Fruit fly (Drosophila melanogaster) whole organism, embryonic: ENCODE data around the gene Zyx.

Experiments used
- CG10431 ChIP-seq: fragments of 200-800 bp; sonication (Bioruptor generic); optimal IDR thresholded peaks from 3 replicates; lab custom pipeline; 2018; ENCODE audit warnings: missing biosample characterization, mild to moderate bottlenecking, missing genetic modification characterization
- CG10462 ChIP-seq: fragments of 200-800 bp; sonication (Bioruptor generic); optimal IDR thresholded peaks from 2 replicates; lab custom pipeline; 2016; ENCODE audit warnings: missing biosample characterization, missing genetic modification characterization
- CG10543 ChIP-seq: fragments of 200-800 bp; sonication (Bioruptor generic); optimal IDR thresholded peaks from 3 replicates; lab custom pipeline; 2017; ENCODE audit warnings: missing biosample characterization, mild to moderate bottlenecking, missing genetic modification characterization, moderate library complexity
- CG11723 ChIP-seq: fragments of 200-800 bp; sonication (Bioruptor generic); optimal IDR thresholded peaks from 2 replicates; lab custom pipeline; 2017; ENCODE audit warnings: missing biosample characterization, mild to moderate bottlenecking, missing genetic modification characterization
- CG12744 ChIP-seq: fragments of 200-800 bp; sonication (Bioruptor generic); optimal IDR thresholded peaks from 2 replicates; lab custom pipeline; 2016; ENCODE audit warnings: missing biosample characterization, missing genetic modification characterization
- CG13123 ChIP-seq: fragments of 200-800 bp; sonication (Bioruptor generic); optimal IDR thresholded peaks from 2 replicates; lab custom pipeline; 2016; ENCODE audit warnings: missing biosample characterization, missing genetic modification characterization
- CG13287 ChIP-seq: fragments of 200-800 bp; sonication (Bioruptor generic); IDR thresholded peaks from 2 replicates; pipeline ENCODE4 v1.3.6; 2022; ENCODE audit warnings: missing biosample characterization, missing genetic modification characterization; ENCODE audit not compliant: partially characterized antibody
- CG13424 ChIP-seq: fragments of 200-800 bp; sonication (Bioruptor generic); optimal IDR thresholded peaks from 2 replicates; lab custom pipeline; 2019; ENCODE audit warnings: missing biosample characterization, mild to moderate bottlenecking, missing genetic modification characterization, moderate library complexity
- CG13894 ChIP-seq: fragments of 200-800 bp; sonication (Bioruptor generic); optimal IDR thresholded peaks from 3 replicates; lab custom pipeline; 2018; ENCODE audit warnings: missing biosample characterization, mild to moderate bottlenecking, missing genetic modification characterization, moderate library complexity
- CG1529 ChIP-seq: fragments of 200-800 bp; sonication (Bioruptor generic); optimal IDR thresholded peaks from 3 replicates; lab custom pipeline; 2018; ENCODE audit warnings: missing biosample characterization, missing genetic modification characterization
- CG16779 ChIP-seq: fragments of 200-800 bp; sonication (Bioruptor generic); IDR thresholded peaks from 2 replicates; pipeline ENCODE4 v1.3.6; 2022; ENCODE audit warnings: missing biosample characterization, missing genetic modification characterization
- CG17829 ChIP-seq: fragments of 200-800 bp; optimal IDR thresholded peaks from 2 replicates; lab custom pipeline; 2019; ENCODE audit warnings: missing biosample characterization, mild to moderate bottlenecking, missing genetic modification characterization, moderate library complexity
- CG1792 ChIP-seq: fragments of 200-800 bp; sonication (Bioruptor generic); optimal IDR thresholded peaks from 2 replicates; lab custom pipeline; 2016; ENCODE audit warnings: missing biosample characterization, missing genetic modification characterization
- CG18476 ChIP-seq: fragments of 200-800 bp; sonication (Bioruptor generic); optimal IDR thresholded peaks from 2 replicates; lab custom pipeline; 2016; ENCODE audit warnings: missing biosample characterization, mild to moderate bottlenecking, missing genetic modification characterization
- CG2202 ChIP-seq: fragments of 200-800 bp; sonication (Bioruptor generic); optimal IDR thresholded peaks from 2 replicates; lab custom pipeline; 2018; ENCODE audit warnings: missing biosample characterization, mild to moderate bottlenecking, missing genetic modification characterization
- CG31388 ChIP-seq: fragments of 200-800 bp; sonication (Bioruptor generic); optimal IDR thresholded peaks from 2 replicates; lab custom pipeline; 2016; ENCODE audit warnings: missing biosample characterization, missing genetic modification characterization
- CG34224 ChIP-seq: fragments of 200-800 bp; sonication (Bioruptor generic); IDR thresholded peaks from 3 replicates; pipeline ENCODE4 v1.3.6; 2022; ENCODE audit warnings: missing biosample characterization, missing genetic modification characterization; ENCODE audit not compliant: partially characterized antibody
- CG3838 ChIP-seq: fragments of 200-800 bp; sonication (Bioruptor generic); optimal IDR thresholded peaks from 3 replicates; lab custom pipeline; 2016; ENCODE audit warnings: missing biosample characterization, missing genetic modification characterization
- CG42726 ChIP-seq: fragments of 200-800 bp; sonication (Bioruptor generic); IDR thresholded peaks from 2 replicates; pipeline ENCODE4 v1.3.6; 2022; ENCODE audit warnings: missing biosample characterization, missing genetic modification characterization; ENCODE audit not compliant: partially characterized antibody
- CG4328 ChIP-seq: fragments of 200-800 bp; sonication (Bioruptor generic); optimal IDR thresholded peaks from 3 replicates; lab custom pipeline; 2017; ENCODE audit warnings: missing biosample characterization, missing genetic modification reagents, missing genetic modification characterization
- CG9932 ChIP-seq: fragments of 200-800 bp; sonication (Bioruptor generic); IDR thresholded peaks from 2 replicates; pipeline ENCODE4 v1.3.6; 2022; ENCODE audit warnings: missing biosample characterization, missing genetic modification characterization
- Dek ChIP-seq: fragments of 200-800 bp; sonication (Bioruptor generic); optimal IDR thresholded peaks from 3 replicates; lab custom pipeline; 2019; ENCODE audit warnings: missing biosample characterization, mild to moderate bottlenecking, missing genetic modification characterization, moderate library complexity
- Ets65A ChIP-seq: fragments of 200-800 bp; sonication (Bioruptor generic); peaks from one replicate; lab custom pipeline; 2016; ENCODE audit warnings: missing biosample characterization, missing genetic modification characterization
- GATAe ChIP-seq: fragments of 200-800 bp; sonication (Bioruptor generic); conservative IDR thresholded peaks from 2 replicates; pipeline ENCODE4 v1.3.6; 2022; ENCODE audit warnings: missing biosample characterization, missing genetic modification characterization
- Hmx ChIP-seq: fragments of 200-800 bp; sonication (Bioruptor generic); optimal IDR thresholded peaks from 2 replicates; lab custom pipeline; 2016; ENCODE audit warnings: missing biosample characterization, missing genetic modification characterization
- Hr78 ChIP-seq, 2 experiments: fragments of 200-800 bp in 1 of 2; fragments of >200 bp in 1 of 2; sonication (Bioruptor generic) in 1 of 2; optimal IDR thresholded peaks; 2 replicates each; lab custom pipeline; 2017 to 2019; ENCODE audit warnings: missing biosample characterization in 2 of 2, missing genetic modification characterization in 2 of 2, mild to moderate bottlenecking in 1 of 2, moderate library complexity in 1 of 2
- Med ChIP-seq: fragments of 200-800 bp; sonication (Bioruptor generic); peaks from one replicate; lab custom pipeline; 2016; ENCODE audit warnings: missing biosample characterization, missing genetic modification characterization, mild to moderate bottlenecking, inconsistent platforms, moderate library complexity
- Myb ChIP-seq: fragments of 200-800 bp; sonication (Bioruptor generic); optimal IDR thresholded peaks from 2 replicates; lab custom pipeline; 2016; ENCODE audit warnings: missing biosample characterization, missing genetic modification characterization
- Nf-YC ChIP-seq: fragments of 200-800 bp; optimal IDR thresholded peaks from 3 replicates; lab custom pipeline; 2019; ENCODE audit warnings: missing biosample characterization, mild to moderate bottlenecking, missing genetic modification characterization, moderate library complexity
- Pdp1 ChIP-seq, 2 experiments: fragments of 200-800 bp; sonication (Bioruptor generic); optimal IDR thresholded peaks; 3 replicates each; lab custom pipeline; 2016; ENCODE audit warnings: missing biosample characterization in 2 of 2, missing genetic modification characterization in 2 of 2, mild to moderate bottlenecking in 1 of 2, moderate library complexity in 1 of 2
- Poxn ChIP-seq: fragments of 200-800 bp; sonication (Bioruptor generic); IDR thresholded peaks from 2 replicates; pipeline ENCODE4 v1.3.6; 2022; ENCODE audit warnings: missing biosample characterization, missing genetic modification characterization
- Ravus ChIP-seq: fragments of 200-800 bp; sonication (Bioruptor generic); IDR thresholded peaks from 2 replicates; pipeline ENCODE4 v1.3.6; 2022; ENCODE audit warnings: missing biosample characterization, missing genetic modification characterization
- Rfx ChIP-seq: fragments of 200-800 bp; sonication (Bioruptor generic); IDR thresholded peaks from 2 replicates; pipeline ENCODE4 v1.3.6; 2022; ENCODE audit warnings: missing biosample characterization, missing genetic modification characterization
- Sin3A ChIP-seq: fragments of >200 bp; optimal IDR thresholded peaks from 2 replicates; lab custom pipeline; 2018
- Xbp1 ChIP-seq: fragments of 200-800 bp; sonication (Bioruptor generic); optimal IDR thresholded peaks from 3 replicates; lab custom pipeline; 2016; ENCODE audit warnings: missing biosample characterization, mild to moderate bottlenecking, missing genetic modification characterization
- Xrp1 ChIP-seq: fragments of 200-800 bp; sonication (Bioruptor generic); IDR thresholded peaks from 2 replicates; pipeline ENCODE4 v1.3.6; 2022; ENCODE audit warnings: missing biosample characterization, missing genetic modification characterization
- crc ChIP-seq: fragments of 200-800 bp; sonication (Bioruptor generic); optimal IDR thresholded peaks from 2 replicates; lab custom pipeline; 2016; ENCODE audit warnings: missing biosample characterization, missing genetic modification characterization
- fru ChIP-seq: fragments of >200 bp; optimal IDR thresholded peaks from 2 replicates; lab custom pipeline; 2017
- gcm2 ChIP-seq: fragments of 200-800 bp; sonication (Bioruptor generic); optimal IDR thresholded peaks from 2 replicates; lab custom pipeline; 2016; ENCODE audit warnings: missing biosample characterization, missing genetic modification characterization
- gem ChIP-seq: fragments of 200-800 bp; sonication (Bioruptor generic); optimal IDR thresholded peaks from 2 replicates; lab custom pipeline; 2019; ENCODE audit warnings: missing biosample characterization, mild to moderate bottlenecking, missing genetic modification characterization, moderate library complexity
- kah ChIP-seq: fragments of 200-800 bp; sonication (Bioruptor generic); optimal IDR thresholded peaks from 2 replicates; lab custom pipeline; 2018; ENCODE audit warnings: missing biosample characterization, mild to moderate bottlenecking, missing genetic modification characterization
- onecut ChIP-seq: fragments of 200-800 bp; sonication (Bioruptor generic); IDR thresholded peaks from 2 replicates; pipeline ENCODE4 v1.3.6; 2022; ENCODE audit warnings: missing biosample characterization, missing genetic modification characterization
- peb ChIP-seq: fragments of 200-800 bp; sonication (Bioruptor generic); IDR thresholded peaks from 2 replicates; pipeline ENCODE4 v1.3.6; 2022; ENCODE audit warnings: missing biosample characterization, missing genetic modification characterization
- pho ChIP-seq: fragments of 200-800 bp; sonication (Bioruptor generic); optimal IDR thresholded peaks from 2 replicates; lab custom pipeline; 2016; ENCODE audit warnings: missing biosample characterization, missing genetic modification characterization
- prd ChIP-seq, 3 experiments: fragments of >200 bp in 2 of 3; fragments of 200-800 bp in 1 of 3; sonication (Bioruptor generic) in 1 of 3; optimal IDR thresholded peaks in 2 of 3; IDR thresholded peaks in 1 of 3; 2 replicates in 2 of 3; 3 replicates in 1 of 3; pipeline versions ENCODE4 v1.3.6 to Lab custom; 2017 to 2022; ENCODE audit warnings: missing biosample characterization in 1 of 3, missing genetic modification characterization in 1 of 3
- sens ChIP-seq: fragments of 200-800 bp; sonication (Bioruptor generic); peaks from one replicate; lab custom pipeline; 2016; ENCODE audit warnings: missing biosample characterization, missing genetic modification characterization
- slp2 ChIP-seq: fragments of 200-800 bp; sonication (Bioruptor generic); optimal IDR thresholded peaks from 2 replicates; lab custom pipeline; 2016; ENCODE audit warnings: missing biosample characterization, missing genetic modification characterization
- sob ChIP-seq: fragments of 200-800 bp; sonication (Bioruptor generic); IDR thresholded peaks from 2 replicates; pipeline ENCODE4 v1.3.6; 2022; ENCODE audit warnings: missing biosample characterization, missing genetic modification characterization
- stwl ChIP-seq: fragments of 200-800 bp; sonication (Bioruptor generic); optimal IDR thresholded peaks from 3 replicates; lab custom pipeline; 2018; ENCODE audit warnings: missing biosample characterization, mild to moderate bottlenecking, missing genetic modification characterization, moderate library complexity
- unc-4 ChIP-seq: fragments of 200-800 bp; sonication (Bioruptor generic); IDR thresholded peaks from 2 replicates; pipeline ENCODE4 v1.3.6; 2022; ENCODE audit warnings: missing biosample characterization, missing genetic modification characterization; ENCODE audit not compliant: partially characterized antibody

The Zyx gene

DNA sequence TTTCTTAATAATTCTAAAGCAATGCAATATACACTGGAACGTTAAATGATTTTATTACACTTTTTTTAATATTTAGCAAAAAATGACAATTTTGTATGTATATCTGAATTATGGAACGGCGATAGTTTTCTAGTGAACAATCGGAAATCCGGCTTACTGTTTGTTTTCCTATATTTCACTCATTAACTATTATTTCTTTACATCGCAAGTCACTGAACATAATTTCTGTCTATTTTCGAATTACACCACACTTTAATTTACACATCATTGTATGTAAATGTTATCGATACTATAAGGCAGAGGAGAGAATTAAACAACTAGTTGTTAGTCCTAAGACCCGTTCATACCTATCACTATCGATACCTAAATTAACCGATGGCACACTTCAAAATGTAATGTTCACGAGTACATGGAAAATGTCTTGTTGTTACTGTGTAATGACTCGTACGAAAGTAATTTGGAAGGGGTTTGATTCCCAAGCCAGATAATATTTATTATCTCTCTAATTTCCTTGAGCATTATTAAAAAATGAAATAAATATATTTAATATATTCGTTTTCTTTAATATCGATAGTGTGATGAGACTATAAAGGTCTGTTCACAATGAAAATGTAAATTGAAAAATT is 37.9 kb downstream of the Zyx start, which contains the start of gene PlexA (continued):
- TF ChIP-seq Med (GFP tag; lab: Kevin White, UChicago) (peak; percentile 90), crc (GFP tag; lab: Kevin White, UChicago) (peak; percentile 18), CG1529 (GFP tag; lab: Kevin White, UChicago) (peak; percentile 61), CG11723 (GFP tag; lab: Kevin White, UChicago) (peak; percentile 96), pho (no peak), gem (tag; lab: Kevin White, UChicago) (peak; percentile 93), slp2 (GFP tag; lab: Kevin White, UChicago) (peak; percentile 49), CG9932 (GFP tag; lab: Robert Waterston, UW) (peak; percentile 96), Nf-YC (tag; lab: Kevin White, UChicago) (peak; percentile 69), CG2202 (peak; percentile 40), CG17829 (peak; percentile 87), fru (lab: Kevin White, UChicago) (no peak), CG12744 (GFP tag; lab: Kevin White, UChicago) (no peak), CG10462 (GFP tag; lab: Kevin White, UChicago) (peak; percentile 62), Poxn (no peak; the same call in 1 of the 2 replicates), prd (optimal IDR thresholded peaks at IDR 0.05; lab: Kevin White, UChicago) (no peak), prd (GFP tag; IDR thresholded peaks at IDR 0.05; lab: Robert Waterston, UW) (peak; percentile 98), Hmx (GFP tag; lab: Kevin White, UChicago) (no peak), CG10543 (GFP tag; lab: Kevin White, UChicago) (peak; percentile 43), Myb (GFP tag; lab: Kevin White, UChicago) (peak; percentile 20), Ets65A (GFP tag; lab: Kevin White, UChicago) (peak; percentile 95), Xrp1 (peak; percentile 89), Ravus (GFP tag; lab: Robert Waterston, UW) (peak; percentile 83), CG3838 (GFP tag; lab: Kevin White, UChicago) (no peak), stwl (peak; percentile 48), sob (GFP tag; lab: Robert Waterston, UW) (peak; percentile 94), CG42726 (GFP tag; lab: Robert Waterston, UW) (0 out of 2 replicates have a peak, but pooled peaks have one; percentile 31), CG31388 (GFP tag; lab: Kevin White, UChicago) (peak; percentile 70), CG13123 (GFP tag; lab: Kevin White, UChicago) (peak; percentile 26), kah (peak; percentile 17), Dek (tag; lab: Kevin White, UChicago) (no peak), CG1792 (GFP tag; lab: Kevin White, UChicago) (no peak), Xbp1 (GFP tag; lab: Kevin White, UChicago) (peak; percentile 93), CG4328 (GFP tag; lab: Kevin White, UChicago) (no peak), Hr78 (GFP tag; optimal IDR thresholded peaks at IDR 0.05; lab: Kevin White, UChicago) (no peak), CG13287 (GFP tag; lab: Robert Waterston, UW) (peak; percentile 48), CG10431 (GFP tag; lab: Kevin White, UChicago) (peak; percentile 38), CG13894 (tag; lab: Kevin White, UChicago) (peak; percentile 90), onecut (GFP tag; lab: Robert Waterston, UW) (peak; percentile 76), CG18476 (GFP tag; lab: Kevin White, UChicago) (peak; percentile 53), gcm2 (GFP tag; lab: Kevin White, UChicago) (no peak), CG34224 (GFP tag; lab: Robert Waterston, UW) (peak; percentile 28; the same call in 1 of the 3 replicates), Pdp1 (GFP tag; optimal IDR thresholded peaks at IDR 0.05; lab: Kevin White, UChicago) (peak; percentile 58 to 67), Rfx (GFP tag; lab: Robert Waterston, UW) (peak; percentile 97), Sin3A (lab: Kevin White, UChicago) (no peak), GATAe (GFP tag; lab: Robert Waterston, UW) (no peak; the same call in 1 of the 2 replicates), CG16779 (GFP tag; lab: Robert Waterston, UW) (no peak), CG13424 (peak; percentile 85), sens (GFP tag; lab: Kevin White, UChicago) (peak; percentile 88), peb (GFP tag; lab: Robert Waterston, UW) (peak; percentile 83), unc-4 (GFP tag; lab: Robert Waterston, UW) (peak; percentile 53)
